Worm (Caenorhabditis elegans): Measurements from ENCODE around the gene zipt-2.1.

Gene zipt-2.1

DNA sequence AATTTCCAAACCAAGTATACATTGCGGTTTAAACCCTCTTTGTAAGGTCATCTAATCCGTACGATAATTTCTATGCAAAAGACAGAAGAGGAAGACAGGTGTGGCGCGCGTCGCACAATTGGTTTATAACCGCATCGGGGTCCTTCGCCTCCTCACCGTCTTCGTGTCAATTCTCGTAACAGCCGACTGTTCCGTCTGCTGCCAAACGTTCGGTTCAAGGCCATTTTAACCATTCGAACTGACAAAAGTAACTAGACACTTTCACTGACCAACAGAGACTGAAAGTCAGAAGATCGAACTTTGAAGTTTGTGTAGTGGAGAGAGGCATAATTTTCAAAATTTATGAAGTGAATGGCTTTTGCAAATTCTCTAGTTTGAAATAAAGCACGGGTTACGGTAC, 16.5 kb downstream of the zipt-2.1 start:
- TF ChIP-seq ceh-6 (GFP tag; optimal IDR thresholded peaks at IDR 0.05), result no peak
- TF ChIP-seq K09A11.1 (tag; optimal IDR thresholded peaks at IDR 0.05; ENCODE audit: insufficient read depth), result no peak
- no peak for TF ChIP-seq ama-1 (optimal IDR thresholded peaks at IDR 0.05)
- TF ChIP-seq mec-3 (tag; optimal IDR thresholded peaks at IDR 0.05; ENCODE audit: borderline replicate concordance), result no peak
- no peak for TF ChIP-seq F13H6.1 (tag; optimal IDR thresholded peaks at IDR 0.05)
- no peak for TF ChIP-seq syd-9 (tag; optimal IDR thresholded peaks at IDR 0.05)
- no peak for TF ChIP-seq nhr-11 (tag; optimal IDR thresholded peaks at IDR 0.05)
- no peak for TF ChIP-seq ceh-14 (tag; optimal IDR thresholded peaks at IDR 0.05)
- TF ChIP-seq unc-42 (tag; optimal IDR thresholded peaks at IDR 0.05), result no peak
- no peak for TF ChIP-seq C38D4.7 (GFP tag; optimal IDR thresholded peaks at IDR 0.05)
- TF ChIP-seq ttx-3 (tag; optimal IDR thresholded peaks at IDR 0.05), result no peak
- TF ChIP-seq ztf-16 (tag; optimal IDR thresholded peaks at IDR 0.05), result no peak
- TF ChIP-seq eyg-1 (tag; optimal IDR thresholded peaks at IDR 0.05), result no peak
- no peak for TF ChIP-seq hlh-13 (GFP tag; optimal IDR thresholded peaks at IDR 0.05)

DNA sequence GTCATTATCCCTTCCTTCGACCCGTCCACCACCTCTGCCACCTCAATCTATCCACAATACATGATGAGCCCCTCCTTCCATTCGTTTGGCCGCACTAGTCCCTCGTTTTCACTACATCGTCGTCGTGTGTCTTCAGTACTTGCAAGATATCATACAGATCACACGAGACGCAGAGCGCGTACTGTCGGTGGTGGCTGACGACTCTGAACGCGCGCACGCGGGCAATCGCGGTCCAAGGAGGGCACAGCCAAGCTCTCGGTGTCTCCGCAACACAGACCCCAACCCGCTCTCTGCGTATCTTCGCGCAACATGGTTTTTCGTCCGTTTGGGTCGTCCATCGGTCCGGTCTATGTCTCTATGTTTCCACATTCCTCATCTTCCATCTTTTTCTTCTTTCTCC, 17.6 kb downstream of the zipt-2.1 start:
- TF ChIP-seq ceh-19 (GFP tag; optimal IDR thresholded peaks at IDR 0.05) (no peak), pha-2 (tag; optimal IDR thresholded peaks at IDR 0.05) (no peak), C38D4.7 (GFP tag; optimal IDR thresholded peaks at IDR 0.05) (peak; percentile 17), rnt-1 (tag; optimal IDR thresholded peaks at IDR 0.05) (peak; percentile 47), ceh-9 (tag; optimal IDR thresholded peaks at IDR 0.05) (no peak), pag-3 (tag; optimal IDR thresholded peaks at IDR 0.05; ENCODE audit: borderline replicate concordance) (no peak), lin-11 (tag; optimal IDR thresholded peaks at IDR 0.05) (no peak), syd-9 (tag; optimal IDR thresholded peaks at IDR 0.05) (no peak), pax-1 (tag; optimal IDR thresholded peaks at IDR 0.05) (no peak), T23F11.4 (GFP tag; optimal IDR thresholded peaks at IDR 0.05) (no peak), ceh-34 (tag; optimal IDR thresholded peaks at IDR 0.05) (peak; percentile 56), ceh-48 (tag; optimal IDR thresholded peaks at IDR 0.05) (no peak), ama-1 (optimal IDR thresholded peaks at IDR 0.05) (no peak), dmd-4 (tag; optimal IDR thresholded peaks at IDR 0.05; ENCODE audit: borderline replicate concordance) (no peak), tbx-7 (tag; optimal IDR thresholded peaks at IDR 0.05) (peak; percentile 1), unc-42 (tag; optimal IDR thresholded peaks at IDR 0.05) (no peak), unc-55 (GFP tag; optimal IDR thresholded peaks at IDR 0.05) (no peak), hlh-8 (tag; optimal IDR thresholded peaks at IDR 0.05) (no peak), npax-4 (tag; optimal IDR thresholded peaks at IDR 0.05) (no peak), ceh-14 (tag; optimal IDR thresholded peaks at IDR 0.05) (peak; percentile 10), madf-2 (tag; optimal IDR thresholded peaks at IDR 0.05) (no peak), ceh-31 (tag; optimal IDR thresholded peaks at IDR 0.05) (peak; percentile 56), ztf-16 (tag; optimal IDR thresholded peaks at IDR 0.05) (peak; percentile 43), ceh-22 (tag; optimal IDR thresholded peaks at IDR 0.05) (no peak), sox-2 (GFP tag; IDR thresholded peaks at IDR 0.05) (no peak), mec-3 (tag; optimal IDR thresholded peaks at IDR 0.05; ENCODE audit: borderline replicate concordance) (no peak), sox-4 (tag; optimal IDR thresholded peaks at IDR 0.05) (no peak), elt-2 (tag; optimal IDR thresholded peaks at IDR 0.05) (peak; percentile 36), Y22D7AL.16 (tag; optimal IDR thresholded peaks at IDR 0.05) (no peak), fkh-6 (tag; optimal IDR thresholded peaks at IDR 0.05) (no peak), ceh-18 (tag; optimal IDR thresholded peaks at IDR 0.05) (no peak), nhr-11 (tag; optimal IDR thresholded peaks at IDR 0.05) (no peak), F13H6.1 (tag; optimal IDR thresholded peaks at IDR 0.05) (no peak), ref-2 (tag; optimal IDR thresholded peaks at IDR 0.05) (peak; percentile 68), pros-1 (tag; optimal IDR thresholded peaks at IDR 0.05) (peak; percentile 65), sdc-2 (tag; optimal IDR thresholded peaks at IDR 0.05) (peak; percentile 38), ceh-30 (tag; optimal IDR thresholded peaks at IDR 0.05) (no peak), hlh-15 (tag; optimal IDR thresholded peaks at IDR 0.05) (no peak), ahr-1 (tag; optimal IDR thresholded peaks at IDR 0.05) (no peak), unc-86 (tag; optimal IDR thresholded peaks at IDR 0.05) (no peak), che-1 (tag; optimal IDR thresholded peaks at IDR 0.05) (no peak), fkh-10 (GFP tag; optimal IDR thresholded peaks at IDR 0.05) (no peak), ceh-24 (tag; optimal IDR thresholded peaks at IDR 0.05) (no peak), eyg-1 (tag; optimal IDR thresholded peaks at IDR 0.05) (no peak), C08G9.2 (tag; optimal IDR thresholded peaks at IDR 0.05) (peak; percentile 22), hlh-13 (GFP tag; optimal IDR thresholded peaks at IDR 0.05) (no peak), pha-4 (tag; optimal IDR thresholded peaks at IDR 0.05) (no peak), zip-5 (tag; optimal IDR thresholded peaks at IDR 0.05) (no peak), ttx-3 (tag; optimal IDR thresholded peaks at IDR 0.05) (no peak)

All from whole organism, late embryonic.